Fruit fly (Drosophila melanogaster): Measurements from ENCODE around the gene cold.

DNA sequence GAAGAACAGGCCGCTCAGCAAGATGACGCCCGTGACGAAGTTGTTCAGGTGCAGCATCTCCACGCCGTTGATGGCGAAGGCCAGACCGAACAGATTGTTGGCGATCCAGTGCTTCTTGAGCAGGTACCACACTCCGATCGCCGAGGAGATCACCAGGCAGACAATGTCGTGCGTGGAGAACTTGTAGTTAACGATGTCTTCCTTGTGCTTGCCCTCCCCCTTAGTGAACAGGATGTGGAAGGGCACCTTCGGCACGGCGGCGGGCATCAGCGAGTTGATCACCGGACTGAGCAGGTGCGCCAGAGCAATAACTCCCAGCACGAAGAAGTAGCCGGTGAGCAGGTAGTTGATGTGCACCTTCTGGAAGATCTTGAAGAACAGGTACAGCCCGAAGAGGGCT lies 30.3 kb upstream of the cold start:
- TF ChIP-seq Sp1 (GFP tag; optimal IDR thresholded peaks at IDR 0.05) (no peak), dl (GFP tag; optimal IDR thresholded peaks at IDR 0.05; ENCODE audit: insufficient read depth in 1 of 2, partially characterized antibody in 2 of 2) (no peak), N (GFP tag; optimal IDR thresholded peaks at IDR 0.05) (no peak), ey (GFP tag; optimal IDR thresholded peaks at IDR 0.05) (no peak), OdsH (GFP tag; optimal IDR thresholded peaks at IDR 0.05) (no peak), Myc (optimal IDR thresholded peaks at IDR 0.05) (no peak), foxo (GFP tag; optimal IDR thresholded peaks at IDR 0.05) (no peak), woc (GFP tag; optimal IDR thresholded peaks at IDR 0.05) (no peak), br (GFP tag; optimal IDR thresholded peaks at IDR 0.05) (no peak), dmrt93B (GFP tag; optimal IDR thresholded peaks at IDR 0.05) (no peak)
